Fruit fly (Drosophila melanogaster): ENCODE results near the gene CG32755.

The CG32755 gene

dm6 chrX:5973389-5974025 lies 23.5 kb downstream of the CG32755 start (continued):
- TF ChIP-seq Antp (GFP tag; optimal IDR thresholded peaks at IDR 0.05) (no peak), danr (GFP tag; IDR thresholded peaks at IDR 0.05) (no peak), tup (GFP tag; optimal IDR thresholded peaks at IDR 0.05) (no peak), Adf1 (GFP tag; IDR thresholded peaks at IDR 0.05) (no peak), tna (GFP tag; IDR thresholded peaks at IDR 0.05; ENCODE audit: partially characterized antibody) (no peak), CG12236 (GFP tag; optimal IDR thresholded peaks at IDR 0.05) (no peak), CG1529 (GFP tag; optimal IDR thresholded peaks at IDR 0.05) (no peak), Fer1 (GFP tag; optimal IDR thresholded peaks at IDR 0.05) (no peak), sim (GFP tag; IDR thresholded peaks at IDR 0.05) (no peak), CG8281 (tag; optimal IDR thresholded peaks at IDR 0.05) (no peak), H15 (GFP tag; IDR thresholded peaks at IDR 0.05) (no peak), NC2β (GFP tag; optimal IDR thresholded peaks at IDR 0.05) (no peak), dm (GFP tag; optimal IDR thresholded peaks at IDR 0.05) (no peak), CG6175 (GFP tag; IDR thresholded peaks at IDR 0.05) (no peak), E2f1 (GFP tag; IDR thresholded peaks at IDR 0.05) (peak; percentile 21; the same call in 1 of the 2 replicates), NfI (GFP tag; optimal IDR thresholded peaks at IDR 0.05) (peak; percentile 12), cwo (GFP tag; optimal IDR thresholded peaks at IDR 0.05) (no peak), Poxn (GFP tag; IDR thresholded peaks at IDR 0.05) (no peak), CG2712 (tag; optimal IDR thresholded peaks at IDR 0.05) (peak; percentile 60), fd96Cb (tag; optimal IDR thresholded peaks at IDR 0.05) (peak; percentile 32), bowl (GFP tag; IDR thresholded peaks at IDR 0.05) (no peak), Neu2 (GFP tag; optimal IDR thresholded peaks at IDR 0.05; ENCODE audit: borderline replicate concordance) (no peak), knrl (GFP tag; IDR thresholded peaks at IDR 0.05; ENCODE audit: partially characterized antibody) (no peak), CG2889 (GFP tag; IDR thresholded peaks at IDR 0.05) (no peak), CG9609 (GFP tag; optimal IDR thresholded peaks at IDR 0.05) (no peak), Vsx1 (GFP tag; optimal IDR thresholded peaks at IDR 0.05) (no peak), sqz (GFP tag; optimal IDR thresholded peaks at IDR 0.05) (peak; percentile 5), CG7271 (tag; optimal IDR thresholded peaks at IDR 0.05) (no peak), toy (GFP tag; IDR thresholded peaks at IDR 0.05) (no peak), CG17361 (GFP tag; IDR thresholded peaks at IDR 0.05) (peak; percentile 46; the same call in 1 of the 3 replicates), Ada2b (GFP tag; IDR thresholded peaks at IDR 0.05) (no peak), nerfin-2 (GFP tag; IDR thresholded peaks at IDR 0.05; ENCODE audit: partially characterized antibody) (no peak), CG8765 (GFP tag; IDR thresholded peaks at IDR 0.05) (no peak), slbo (GFP tag; IDR thresholded peaks at IDR 0.05) (peak; percentile 47), dati (GFP tag; IDR thresholded peaks at IDR 0.05) (no peak), Sin3A (optimal IDR thresholded peaks at IDR 0.05) (no peak), Max (GFP tag; optimal IDR thresholded peaks at IDR 0.05) (no peak), NC2α (GFP tag; optimal IDR thresholded peaks at IDR 0.05) (no peak), Nf-YA (GFP tag; IDR thresholded peaks at IDR 0.05) (no peak), dpn (GFP tag; optimal IDR thresholded peaks at IDR 0.05) (peak in 1 of 2 experiments; percentile 41), shn (GFP tag; optimal IDR thresholded peaks at IDR 0.05) (no peak), C15 (GFP tag; IDR thresholded peaks at IDR 0.05) (no peak), Dll (GFP tag; IDR thresholded peaks at IDR 0.05; ENCODE audit: partially characterized antibody) (no peak), CG3995 (GFP tag; optimal IDR thresholded peaks at IDR 0.05) (no peak), HmgD (GFP tag; optimal IDR thresholded peaks at IDR 0.05) (no peak), hkb (optimal IDR thresholded peaks at IDR 0.05) (no peak), hkb (GFP tag; IDR thresholded peaks at IDR 0.05) (peak; percentile 25; the same call in 1 of the 2 replicates), cato (GFP tag; optimal IDR thresholded peaks at IDR 0.05; ENCODE audit: borderline replicate concordance) (no peak), gem (tag; optimal IDR thresholded peaks at IDR 0.05) (peak; percentile 63), CrebB (tag; optimal IDR thresholded peaks at IDR 0.05) (no peak), Jarid2 (GFP tag; optimal IDR thresholded peaks at IDR 0.05) (no peak)

Measured in whole organism, embryonic.